Fruit fly (Drosophila melanogaster) whole organism, adult: ENCODE results near the gene sxe2.

ENCODE experiments used
- CG12768 ChIP-seq: fragments of 200-800 bp; sonication (Bioruptor generic); optimal IDR thresholded peaks from 2 replicates; lab custom pipeline; 2017; ENCODE audit warnings: missing biosample characterization, missing genetic modification characterization, mild to moderate bottlenecking, moderate library complexity, missing genetic modification reagents
- CG14711 ChIP-seq: fragments of 200-800 bp; sonication (Bioruptor generic); optimal IDR thresholded peaks from 2 replicates; lab custom pipeline; 2018; ENCODE audit warnings: missing biosample characterization, mild to moderate bottlenecking, missing genetic modification characterization, moderate library complexity
- CG7045 ChIP-seq: fragments of 200-800 bp; sonication (Bioruptor generic); optimal IDR thresholded peaks from 2 replicates; lab custom pipeline; 2017; ENCODE audit warnings: missing biosample characterization, mild to moderate bottlenecking, missing genetic modification characterization
- Clk ChIP-seq: fragments of 200-800 bp; sonication (Bioruptor generic); optimal IDR thresholded peaks from 2 replicates; lab custom pipeline; 2017; ENCODE audit warnings: missing biosample characterization, missing genetic modification characterization
- Hr96 ChIP-seq: fragments of 200-800 bp; sonication (Bioruptor generic); optimal IDR thresholded peaks from 2 replicates; lab custom pipeline; 2016; ENCODE audit warnings: missing biosample characterization, missing genetic modification characterization
- cnc ChIP-seq, 2 experiments: fragments of >200 bp; optimal IDR thresholded peaks; 2 replicates each; lab custom pipeline; 2017
- kay ChIP-seq: fragments of 200-800 bp; sonication (Bioruptor generic); peaks from one replicate; lab custom pipeline; 2016; ENCODE audit warnings: missing biosample characterization, missing genetic modification characterization, borderline replicate concordance
- pad ChIP-seq: fragments of 200-800 bp; sonication (Bioruptor generic); optimal IDR thresholded peaks from 3 replicates; lab custom pipeline; 2017; ENCODE audit warnings: missing biosample characterization, missing genetic modification characterization, mild to moderate bottlenecking, moderate library complexity, missing genetic modification reagents
- toe ChIP-seq: fragments of 200-800 bp; sonication (Bioruptor generic); optimal IDR thresholded peaks from 2 replicates; lab custom pipeline; 2016; ENCODE audit warnings: missing biosample characterization, missing genetic modification characterization

DNA sequence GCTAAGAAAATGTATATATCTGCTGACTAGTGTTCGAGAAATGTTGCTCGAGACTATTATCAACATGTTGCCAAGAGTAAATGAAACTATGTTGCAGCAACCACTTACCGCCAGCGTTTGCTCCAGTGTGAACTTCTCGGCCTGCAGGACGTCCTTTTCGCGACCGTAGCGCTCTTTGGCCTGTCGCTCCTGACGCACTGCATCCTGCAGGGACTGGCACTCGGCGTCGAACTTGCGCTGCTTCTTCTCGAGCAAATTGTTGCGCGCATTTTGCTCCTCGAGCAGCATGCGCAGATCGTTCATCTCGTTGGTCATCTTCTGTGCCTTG lies 11.1 kb upstream of the sxe2 start:
- TF ChIP-seq Clk: no peak
- TF ChIP-seq CG14711 (tag; lab: Kevin White, UChicago): no peak
- no peak for TF ChIP-seq toe
- no peak for TF ChIP-seq kay (GFP tag; lab: Kevin White, UChicago)
- TF ChIP-seq Hr96 (GFP tag; lab: Kevin White, UChicago): no peak
- TF ChIP-seq CG12768 (GFP tag; lab: Kevin White, UChicago): no peak
- no peak for TF ChIP-seq pad (GFP tag; lab: Kevin White, UChicago)
- TF ChIP-seq cnc (optimal IDR thresholded peaks at IDR 0.05; lab: Kevin White, UChicago): no peak
- TF ChIP-seq CG7045 (GFP tag; lab: Kevin White, UChicago): no peak
